Worm (Caenorhabditis elegans) whole organism, young adult: ENCODE data around the gene chil-10.

Experiments used
- Y67H2A.10 ChIP-seq: fragments of 200-800 bp; sonication (Bioruptor generic); conservative IDR thresholded peaks from 2 replicates; pipeline ENCODE4 v1.3.6; 2022; ENCODE audit warnings: missing genetic modification reagents, missing genetic modification characterization, missing compliant biosample characterization
- bed-2 ChIP-seq: fragments of 200-800 bp; sonication (Bioruptor generic); IDR thresholded peaks from 2 replicates; pipeline ENCODE4 v1.3.6; 2022; ENCODE audit warnings: missing genetic modification reagents, missing genetic modification characterization, missing compliant biosample characterization
- ccch-3 ChIP-seq: fragments of 200-800 bp; sonication (Bioruptor generic); optimal IDR thresholded peaks from 2 replicates; lab custom pipeline; 2018; ENCODE audit warnings: mild to moderate bottlenecking, missing genetic modification characterization, missing compliant biosample characterization
- ceh-91 ChIP-seq: fragments of 200-800 bp; sonication (Bioruptor generic); IDR thresholded peaks from 2 replicates; pipeline ENCODE4 v1.3.6; 2022; ENCODE audit warnings: missing genetic modification reagents, missing genetic modification characterization, missing compliant biosample characterization
- chd-7 ChIP-seq: sonication (generic microtip); optimal IDR thresholded peaks from 2 replicates; lab custom pipeline; 2016; ENCODE audit warnings: mild to moderate bottlenecking, missing genetic modification characterization, moderate library complexity, missing compliant biosample characterization
- egrh-3 ChIP-seq: fragments of 200-800 bp; sonication (Bioruptor generic); IDR thresholded peaks from 2 replicates; pipeline ENCODE4 v1.3.6; 2022; ENCODE audit warnings: missing genetic modification reagents, missing genetic modification characterization, missing compliant biosample characterization
- lin-40 ChIP-seq: sonication (generic microtip); optimal IDR thresholded peaks from 2 replicates; lab custom pipeline; 2016; ENCODE audit warnings: missing genetic modification characterization, mild to moderate bottlenecking, missing compliant biosample characterization, missing genotype, missing genetic modification reagents
- lir-1 ChIP-seq: fragments of 200-800 bp; sonication (Bioruptor generic); conservative IDR thresholded peaks from 2 replicates; pipeline ENCODE4 v1.3.6; 2022; ENCODE audit warnings: missing genetic modification reagents, missing genetic modification characterization, missing compliant biosample characterization
- mes-4 ChIP-seq: sonication (generic microtip); optimal IDR thresholded peaks from 2 replicates; lab custom pipeline; 2016; ENCODE audit warnings: missing genotype, missing genetic modification characterization, missing compliant biosample characterization
- nfya-2 ChIP-seq: fragments of 200-800 bp; sonication (Bioruptor generic); IDR thresholded peaks from 2 replicates; pipeline ENCODE4 v1.3.6; 2022; ENCODE audit warnings: missing genetic modification reagents, missing genetic modification characterization, missing compliant biosample characterization
- nhr-90 ChIP-seq: sonication (generic microtip); optimal IDR thresholded peaks from 2 replicates; lab custom pipeline; 2016; ENCODE audit warnings: missing genotype, mild to moderate bottlenecking, missing genetic modification characterization, missing compliant biosample characterization
- repo-1 ChIP-seq: sonication (generic microtip); optimal IDR thresholded peaks from 2 replicates; lab custom pipeline; 2017; ENCODE audit warnings: mild to moderate bottlenecking, missing genetic modification characterization, missing compliant biosample characterization
- snpc-4 ChIP-seq, 5 experiments: fragments of 150-350 bp in 1 of 5; sonication (generic microtip) in 4 of 5; optimal IDR thresholded peaks; 2 replicates each; lab custom pipeline; 2014 to 2018; ENCODE audit warnings: missing genetic modification characterization in 5 of 5, missing biosample characterization in 3 of 5, antibody characterized with exemption in 2 of 5, mild to moderate bottlenecking in 2 of 5, missing compliant biosample characterization in 2 of 5, missing genotype in 2 of 5, moderate library complexity in 2 of 5, missing genetic modification reagents in 1 of 5

ce11 chrX:952557-953083, 5.1 kb upstream of the chil-10 start:
- TF ChIP-seq nfya-2 (no peak), lin-40 (no peak), ceh-91 (GFP tag; lab: Robert Waterston, UW) (no peak), nhr-90 (tag; lab: Kevin White, UChicago) (no peak), egrh-3 (no peak), bed-2 (GFP tag; lab: Robert Waterston, UW) (no peak), mes-4 (tag; lab: Kevin White, UChicago) (no peak), ccch-3 (GFP tag; lab: Kevin White, UChicago) (no peak), Y67H2A.10 (no peak), chd-7 (tag; lab: Kevin White, UChicago) (no peak), lir-1 (GFP tag; lab: Robert Waterston, UW) (no peak), snpc-4 (GFP tag; optimal IDR thresholded peaks at IDR 0.05; lab: Kevin White, UChicago) (no peak), snpc-4 (tag; optimal IDR thresholded peaks at IDR 0.05; lab: Kevin White, UChicago) (no peak), repo-1 (tag; lab: Kevin White, UChicago) (no peak)
